Worm (Caenorhabditis elegans): ENCODE data around the gene C06A1.6.

ce11 chrII:10554046-10554399 lies 10.5 kb downstream of the C06A1.6 start:
- TF ChIP-seq snpc-4 (tag; optimal IDR thresholded peaks at IDR 0.05) (no peak), set-16 (GFP tag; IDR thresholded peaks at IDR 0.05) (no peak), ceh-32 (tag; optimal IDR thresholded peaks at IDR 0.05; ENCODE audit: poor library complexity) (no peak), zag-1 (tag; optimal IDR thresholded peaks at IDR 0.05) (no peak), tra-1 (GFP tag; IDR thresholded peaks at IDR 0.05) (0 out of 2 replicates have a peak, but pooled peaks have one; percentile 19), nhr-237 (tag; optimal IDR thresholded peaks at IDR 0.05) (no peak), hlh-30 (tag; optimal IDR thresholded peaks at IDR 0.05; ENCODE audit: insufficient read depth) (peak; percentile 41), jun-1 (tag; optimal IDR thresholded peaks at IDR 0.05) (no peak), nhr-10 (tag; optimal IDR thresholded peaks at IDR 0.05) (no peak)
